Fruit fly (Drosophila melanogaster) whole organism, embryonic: ENCODE measurements around the gene CG4297.

Experiments
- CG10147 ChIP-seq: fragments of 200-800 bp; sonication (Bioruptor generic); optimal IDR thresholded peaks from 2 replicates; lab custom pipeline; 2019; ENCODE audit warnings: missing biosample characterization, mild to moderate bottlenecking, missing genetic modification characterization, moderate library complexity
- CG10209 ChIP-seq: fragments of 200-800 bp; sonication (Bioruptor generic); optimal IDR thresholded peaks from 3 replicates; lab custom pipeline; 2017; ENCODE audit warnings: missing biosample characterization, mild to moderate bottlenecking, missing genetic modification characterization, missing genetic modification reagents
- CG11093 ChIP-seq: fragments of 200-800 bp; sonication (Bioruptor generic); IDR thresholded peaks from 3 replicates; pipeline ENCODE4 v1.3.6; 2022; ENCODE audit warnings: missing biosample characterization, missing genetic modification characterization
- CG12104 ChIP-seq: fragments of 200-800 bp; sonication (Bioruptor generic); optimal IDR thresholded peaks from 3 replicates; lab custom pipeline; 2016; ENCODE audit warnings: missing biosample characterization, missing genetic modification characterization
- CG1233 ChIP-seq: fragments of 200-800 bp; sonication (Bioruptor generic); optimal IDR thresholded peaks from 4 replicates; lab custom pipeline; 2018; ENCODE audit warnings: missing biosample characterization, mild to moderate bottlenecking, missing genetic modification characterization
- CG12391 ChIP-seq: fragments of 200-800 bp; sonication (Bioruptor generic); optimal IDR thresholded peaks from 3 replicates; lab custom pipeline; 2018; ENCODE audit warnings: missing biosample characterization, mild to moderate bottlenecking, missing genetic modification characterization, moderate library complexity
- CG12744 ChIP-seq: fragments of 200-800 bp; sonication (Bioruptor generic); optimal IDR thresholded peaks from 2 replicates; lab custom pipeline; 2016; ENCODE audit warnings: missing biosample characterization, missing genetic modification characterization
- CG12769 ChIP-seq: fragments of 200-800 bp; sonication (Bioruptor generic); optimal IDR thresholded peaks from 2 replicates; lab custom pipeline; 2019; ENCODE audit warnings: missing biosample characterization, mild to moderate bottlenecking, missing genetic modification characterization, moderate library complexity
- CG13894 ChIP-seq: fragments of 200-800 bp; sonication (Bioruptor generic); optimal IDR thresholded peaks from 3 replicates; lab custom pipeline; 2018; ENCODE audit warnings: missing biosample characterization, mild to moderate bottlenecking, missing genetic modification characterization, moderate library complexity
- CG14860 ChIP-seq: fragments of 200-800 bp; sonication (Bioruptor generic); IDR thresholded peaks from 3 replicates; pipeline ENCODE4 v1.3.6; 2022; ENCODE audit warnings: missing biosample characterization, missing genetic modification characterization; ENCODE audit not compliant: partially characterized antibody
- CG15269 ChIP-seq: fragments of 200-800 bp; sonication (Bioruptor generic); optimal IDR thresholded peaks from 2 replicates; lab custom pipeline; 2018; ENCODE audit warnings: missing biosample characterization, mild to moderate bottlenecking, missing genetic modification characterization, moderate library complexity
- CG18619 ChIP-seq: fragments of 200-800 bp; sonication (Bioruptor generic); optimal IDR thresholded peaks from 3 replicates; lab custom pipeline; 2017; ENCODE audit warnings: missing biosample characterization, mild to moderate bottlenecking, missing genetic modification characterization
- CG18764 ChIP-seq: fragments of 200-800 bp; sonication (Bioruptor generic); optimal IDR thresholded peaks from 3 replicates; lab custom pipeline; 2016; ENCODE audit warnings: missing biosample characterization, missing genetic modification characterization
- CG31365 ChIP-seq: fragments of 200-800 bp; sonication (Bioruptor generic); optimal IDR thresholded peaks from 2 replicates; lab custom pipeline; 2018; ENCODE audit warnings: missing biosample characterization, mild to moderate bottlenecking, missing genetic modification characterization
- CG31388 ChIP-seq: fragments of 200-800 bp; sonication (Bioruptor generic); optimal IDR thresholded peaks from 2 replicates; lab custom pipeline; 2016; ENCODE audit warnings: missing biosample characterization, missing genetic modification characterization
- CG4424 ChIP-seq: fragments of 200-800 bp; sonication (Bioruptor generic); optimal IDR thresholded peaks from 3 replicates; lab custom pipeline; 2016; ENCODE audit warnings: missing biosample characterization, missing genetic modification characterization
- CG6272 ChIP-seq: fragments of 200-800 bp; sonication (Bioruptor generic); IDR thresholded peaks from 2 replicates; pipeline ENCODE4 v1.3.6; 2022; ENCODE audit warnings: missing biosample characterization, missing genetic modification characterization
- CG7271 ChIP-seq: fragments of 200-800 bp; sonication (Bioruptor generic); optimal IDR thresholded peaks from 2 replicates; lab custom pipeline; 2018; ENCODE audit warnings: missing biosample characterization, mild to moderate bottlenecking, missing genetic modification characterization, moderate library complexity
- CG7745 ChIP-seq: fragments of 200-800 bp; sonication (Bioruptor generic); optimal IDR thresholded peaks from 2 replicates; lab custom pipeline; 2018; ENCODE audit warnings: missing biosample characterization, mild to moderate bottlenecking, missing genetic modification characterization, moderate library complexity
- CG8944 ChIP-seq: fragments of 200-800 bp; sonication (Bioruptor generic); optimal IDR thresholded peaks from 3 replicates; lab custom pipeline; 2016; ENCODE audit warnings: missing biosample characterization, missing genetic modification characterization
- CG9876 ChIP-seq: fragments of 200-800 bp; sonication (Bioruptor generic); optimal IDR thresholded peaks from 2 replicates; lab custom pipeline; 2016; ENCODE audit warnings: missing biosample characterization, missing genetic modification characterization
- D19A ChIP-seq: fragments of 200-800 bp; optimal IDR thresholded peaks from 3 replicates; lab custom pipeline; 2019; ENCODE audit warnings: missing biosample characterization, mild to moderate bottlenecking, missing genetic modification characterization, moderate library complexity
- Deaf1 ChIP-seq: fragments of 200-800 bp; optimal IDR thresholded peaks from 3 replicates; lab custom pipeline; 2019; ENCODE audit warnings: missing biosample characterization, mild to moderate bottlenecking, missing genetic modification characterization, moderate library complexity
- Doc2 ChIP-seq: fragments of 200-800 bp; sonication (Bioruptor generic); IDR thresholded peaks from 2 replicates; pipeline ENCODE4 v1.3.6; 2022; ENCODE audit warnings: missing biosample characterization, missing genetic modification characterization
- HmgZ ChIP-seq: fragments of 200-800 bp; sonication (Bioruptor generic); optimal IDR thresholded peaks from 2 replicates; lab custom pipeline; 2018; ENCODE audit warnings: missing biosample characterization, mild to moderate bottlenecking, missing genetic modification characterization
- Lim3 ChIP-seq: fragments of 200-800 bp; sonication (Bioruptor generic); IDR thresholded peaks from 2 replicates; pipeline ENCODE4 v1.3.6; 2022; ENCODE audit warnings: missing biosample characterization, missing genetic modification characterization
- Mes4 ChIP-seq: fragments of 200-800 bp; sonication (Bioruptor generic); optimal IDR thresholded peaks from 2 replicates; lab custom pipeline; 2016; ENCODE audit warnings: missing biosample characterization, missing genetic modification characterization
- NC2β ChIP-seq: fragments of 200-800 bp; sonication (Bioruptor generic); optimal IDR thresholded peaks from 2 replicates; lab custom pipeline; 2016; ENCODE audit warnings: missing biosample characterization, missing genetic modification characterization
- NfI ChIP-seq: fragments of 200-800 bp; sonication (Bioruptor generic); optimal IDR thresholded peaks from 3 replicates; lab custom pipeline; 2018; ENCODE audit warnings: missing biosample characterization, mild to moderate bottlenecking, missing genetic modification characterization, moderate library complexity
- Sin3A ChIP-seq: fragments of >200 bp; optimal IDR thresholded peaks from 2 replicates; lab custom pipeline; 2018
- Sry-δ ChIP-seq: fragments of 200-800 bp; sonication (Bioruptor generic); optimal IDR thresholded peaks from 2 replicates; lab custom pipeline; 2016; ENCODE audit warnings: missing biosample characterization, missing genetic modification characterization
- Xbp1 ChIP-seq: fragments of 200-800 bp; sonication (Bioruptor generic); optimal IDR thresholded peaks from 3 replicates; lab custom pipeline; 2016; ENCODE audit warnings: missing biosample characterization, mild to moderate bottlenecking, missing genetic modification characterization
- bab2 ChIP-seq: fragments of 200-800 bp; sonication (Bioruptor generic); optimal IDR thresholded peaks from 2 replicates; lab custom pipeline; 2016; ENCODE audit warnings: missing biosample characterization, missing genetic modification characterization
- cad ChIP-seq: fragments of >200 bp; optimal IDR thresholded peaks from 2 replicates; lab custom pipeline; 2017; ENCODE audit warnings: missing biosample characterization, missing genetic modification characterization
- dysf ChIP-seq: fragments of 200-800 bp; sonication (Bioruptor generic); IDR thresholded peaks from 3 replicates; pipeline ENCODE4 v1.3.6; 2022; ENCODE audit warnings: missing biosample characterization, missing genetic modification characterization
- fd102C ChIP-seq: fragments of 200-800 bp; sonication (Bioruptor generic); optimal IDR thresholded peaks from 2 replicates; lab custom pipeline; 2018; ENCODE audit warnings: missing biosample characterization, mild to moderate bottlenecking, missing genetic modification characterization, moderate library complexity
- grn ChIP-seq: fragments of 200-800 bp; sonication (Bioruptor generic); optimal IDR thresholded peaks from 3 replicates; lab custom pipeline; 2017; ENCODE audit warnings: missing biosample characterization, missing genetic modification characterization
- kay ChIP-seq: fragments of 200-800 bp; sonication (Bioruptor generic); optimal IDR thresholded peaks from 2 replicates; lab custom pipeline; 2016; ENCODE audit warnings: missing biosample characterization, missing genetic modification characterization
- ken ChIP-seq: fragments of 200-800 bp; sonication (Bioruptor generic); IDR thresholded peaks from 3 replicates; pipeline ENCODE4 v1.3.6; 2022; ENCODE audit warnings: missing biosample characterization, missing genetic modification characterization
- lbe ChIP-seq: fragments of 200-800 bp; sonication (Bioruptor generic); optimal IDR thresholded peaks from 2 replicates; lab custom pipeline; 2016; ENCODE audit warnings: missing biosample characterization, mild to moderate bottlenecking, missing genetic modification characterization
- lola ChIP-seq, 3 experiments: fragments of >200 bp in 2 of 3; fragments of 200-800 bp in 1 of 3; sonication (Bioruptor generic) in 1 of 3; optimal IDR thresholded peaks; 2 replicates each; lab custom pipeline; 2017 to 2019; ENCODE audit warnings: missing biosample characterization in 3 of 3, missing genetic modification characterization in 3 of 3, mild to moderate bottlenecking in 1 of 3, moderate library complexity in 1 of 3
- maf-S ChIP-seq: fragments of 200-800 bp; sonication (Bioruptor generic); optimal IDR thresholded peaks from 2 replicates; lab custom pipeline; 2016; ENCODE audit warnings: missing biosample characterization, missing genetic modification characterization
- mld ChIP-seq: fragments of 200-800 bp; sonication (Bioruptor generic); IDR thresholded peaks from 3 replicates; pipeline ENCODE4 v1.3.6; 2022; ENCODE audit warnings: missing biosample characterization, missing genetic modification characterization; ENCODE audit not compliant: partially characterized antibody
- p53 ChIP-seq: fragments of 200-800 bp; sonication (Bioruptor generic); optimal IDR thresholded peaks from 2 replicates; lab custom pipeline; 2016; ENCODE audit warnings: missing biosample characterization, missing genetic modification characterization
- phol ChIP-seq: fragments of 200-800 bp; sonication (Bioruptor generic); optimal IDR thresholded peaks from 3 replicates; lab custom pipeline; 2018; ENCODE audit warnings: missing biosample characterization, mild to moderate bottlenecking, missing genetic modification characterization, moderate library complexity
- prd ChIP-seq, 3 experiments: fragments of >200 bp in 2 of 3; fragments of 200-800 bp in 1 of 3; sonication (Bioruptor generic) in 1 of 3; optimal IDR thresholded peaks in 2 of 3; IDR thresholded peaks in 1 of 3; 2 replicates in 2 of 3; 3 replicates in 1 of 3; pipeline versions ENCODE4 v1.3.6 to Lab custom; 2017 to 2022; ENCODE audit warnings: missing biosample characterization in 1 of 3, missing genetic modification characterization in 1 of 3
- seq ChIP-seq: fragments of 200-800 bp; sonication (Bioruptor generic); IDR thresholded peaks from 2 replicates; pipeline ENCODE4 v1.3.6; 2022; ENCODE audit warnings: missing biosample characterization, missing genetic modification characterization
- slbo ChIP-seq: fragments of 200-800 bp; sonication (Bioruptor generic); IDR thresholded peaks from 2 replicates; pipeline ENCODE4 v1.3.6; 2022; ENCODE audit warnings: missing biosample characterization, missing genetic modification characterization
- tll ChIP-seq, 2 experiments: fragments of 200-800 bp in 1 of 2; fragments of >200 bp in 1 of 2; sonication (Bioruptor generic) in 1 of 2; optimal IDR thresholded peaks; 2 replicates each; lab custom pipeline; 2017 to 2019; ENCODE audit warnings: missing biosample characterization in 2 of 2, missing genetic modification characterization in 2 of 2, mild to moderate bottlenecking in 1 of 2, moderate library complexity in 1 of 2
- vfl ChIP-seq: fragments of 200-800 bp; sonication (Bioruptor generic); optimal IDR thresholded peaks from 2 replicates; lab custom pipeline; 2016; ENCODE audit warnings: missing biosample characterization, missing genetic modification characterization

Gene CG4297

dm6 chr2L:517911-518619 lies 46.1 kb upstream of the CG4297 start:
- TF ChIP-seq CG12391 (tag; lab: Kevin White, UChicago): no peak
- TF ChIP-seq ken (GFP tag; lab: Robert Waterston, UW): no peak
- no peak for TF ChIP-seq CG14860 (GFP tag; lab: Robert Waterston, UW)
- no peak for TF ChIP-seq NfI
- no peak for TF ChIP-seq CG15269 (tag; lab: Kevin White, UChicago)
- TF ChIP-seq CG12769 (tag; lab: Kevin White, UChicago): no peak
- no peak for TF ChIP-seq Sin3A
- TF ChIP-seq CG18619 (GFP tag; lab: Kevin White, UChicago): no peak
- TF ChIP-seq D19A: peak; percentile 56
- TF ChIP-seq bab2 (GFP tag; lab: Kevin White, UChicago): no peak
- TF ChIP-seq prd (optimal IDR thresholded peaks at IDR 0.05; lab: Kevin White, UChicago): no peak
- TF ChIP-seq prd (GFP tag; IDR thresholded peaks at IDR 0.05; lab: Robert Waterston, UW): peak; percentile 36; the same call in 1 of the 3 replicates
- no peak for TF ChIP-seq Lim3
- no peak for TF ChIP-seq Deaf1
- no peak for TF ChIP-seq CG9876 (GFP tag; lab: Kevin White, UChicago)
- TF ChIP-seq CG7745 (tag; lab: Kevin White, UChicago): no peak
- no peak for TF ChIP-seq CG10209 (GFP tag; lab: Kevin White, UChicago)
- TF ChIP-seq CG8944 (GFP tag; lab: Kevin White, UChicago): no peak
- TF ChIP-seq CG11093 (GFP tag; lab: Robert Waterston, UW): no peak
- no peak for TF ChIP-seq CG4424 (GFP tag; lab: Kevin White, UChicago)
- no peak for TF ChIP-seq CG12104
- peak; percentile 25 for TF ChIP-seq grn (GFP tag; lab: Kevin White, UChicago)
- TF ChIP-seq Mes4 (GFP tag; lab: Kevin White, UChicago): no peak
- no peak for TF ChIP-seq seq (GFP tag; lab: Robert Waterston, UW)
- no peak for TF ChIP-seq lola (GFP tag; optimal IDR thresholded peaks at IDR 0.05; lab: Kevin White, UChicago)
- no peak for TF ChIP-seq slbo (GFP tag; lab: Robert Waterston, UW)
- TF ChIP-seq HmgZ: no peak
- no peak for TF ChIP-seq Doc2
- no peak for TF ChIP-seq CG31365 (tag; lab: Kevin White, UChicago)
- TF ChIP-seq CG6272 (GFP tag; lab: Robert Waterston, UW): no peak
- TF ChIP-seq mld: no peak
- TF ChIP-seq CG18764: no peak
- TF ChIP-seq Xbp1: no peak
- TF ChIP-seq vfl (GFP tag; lab: Kevin White, UChicago): no peak
- no peak for TF ChIP-seq CG1233 (GFP tag; lab: Kevin White, UChicago)
- no peak for TF ChIP-seq lbe (GFP tag; lab: Kevin White, UChicago)
- TF ChIP-seq CG10147: no peak
- 0 out of 3 replicates have a peak, but pooled peaks have one; percentile 7 for TF ChIP-seq dysf
- peak; percentile 77 for TF ChIP-seq CG7271 (tag; lab: Kevin White, UChicago)
- no peak for TF ChIP-seq CG31388 (GFP tag; lab: Kevin White, UChicago)
- TF ChIP-seq kay (GFP tag; lab: Kevin White, UChicago): no peak
- no peak for TF ChIP-seq p53 (GFP tag; lab: Kevin White, UChicago)
- TF ChIP-seq maf-S (GFP tag; lab: Kevin White, UChicago): no peak
- no peak for TF ChIP-seq NC2β (GFP tag; lab: Kevin White, UChicago)
- no peak for TF ChIP-seq Sry-δ (GFP tag; lab: Kevin White, UChicago)
- TF ChIP-seq phol: no peak
- peak; percentile 99 for TF ChIP-seq cad (GFP tag; lab: Kevin White, UChicago)
- peak in 1 of 2 experiments; percentile 93 for TF ChIP-seq tll (GFP tag; optimal IDR thresholded peaks at IDR 0.05; lab: Kevin White, UChicago)
- TF ChIP-seq CG13894 (tag; lab: Kevin White, UChicago): no peak
- no peak for TF ChIP-seq CG12744 (GFP tag; lab: Kevin White, UChicago)
- peak; percentile 16 for TF ChIP-seq fd102C (GFP tag; lab: Kevin White, UChicago)
